Worm (Caenorhabditis elegans): ENCODE results near the gene frpr-3.

frpr-3 gene

DNA sequence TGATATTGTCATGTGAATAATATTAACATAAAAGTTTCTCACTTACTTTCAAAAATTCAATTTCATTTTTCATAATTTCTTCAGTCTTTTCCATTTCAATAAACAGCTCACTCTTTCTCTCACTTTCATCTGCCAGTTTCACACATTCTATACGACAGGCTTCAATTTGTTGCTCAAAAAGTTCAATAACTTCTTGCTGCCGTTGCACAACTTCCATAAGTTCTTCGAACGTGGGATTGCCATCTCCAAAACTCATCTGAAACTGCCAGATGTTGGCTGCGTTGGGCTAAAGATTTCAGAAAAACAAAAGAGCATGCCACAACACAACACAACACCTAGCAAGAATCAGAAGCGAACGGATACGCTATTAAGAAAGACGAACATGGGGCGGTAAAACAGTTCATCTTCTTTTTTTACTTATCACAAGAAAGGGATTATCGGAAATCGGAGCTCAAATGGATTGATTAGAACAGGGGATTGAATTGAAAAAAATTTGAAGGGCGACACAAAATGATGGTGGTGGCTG, 37.8 kb upstream of the frpr-3 start (continued):
- TF ChIP-seq daf-16 (GFP tag; optimal IDR thresholded peaks at IDR 0.05) (no peak), daf-16 (tag; optimal IDR thresholded peaks at IDR 0.05) (no peak), tra-1 (GFP tag; IDR thresholded peaks at IDR 0.05) (no peak), nhr-10 (tag; optimal IDR thresholded peaks at IDR 0.05) (no peak), T20F7.1 (GFP tag; optimal IDR thresholded peaks at IDR 0.05) (no peak), ZK546.5 (tag; optimal IDR thresholded peaks at IDR 0.05) (no peak), ZK337.2 (GFP tag; IDR thresholded peaks at IDR 0.05) (no peak), zip-11 (GFP tag; IDR thresholded peaks at IDR 0.05) (0 out of 2 replicates have a peak, but pooled peaks have one; percentile 9), spr-3 (GFP tag; optimal IDR thresholded peaks at IDR 0.05) (no peak), duxl-1 (tag; optimal IDR thresholded peaks at IDR 0.05; ENCODE audit: poor library complexity) (no peak), Y105C5A.15 (GFP tag; IDR thresholded peaks at IDR 0.05) (no peak), nhr-111 (GFP tag; optimal IDR thresholded peaks at IDR 0.05) (no peak), dmd-8 (GFP tag; IDR thresholded peaks at IDR 0.05) (no peak), lin-38 (GFP tag; IDR thresholded peaks at IDR 0.05) (no peak)

DNA sequence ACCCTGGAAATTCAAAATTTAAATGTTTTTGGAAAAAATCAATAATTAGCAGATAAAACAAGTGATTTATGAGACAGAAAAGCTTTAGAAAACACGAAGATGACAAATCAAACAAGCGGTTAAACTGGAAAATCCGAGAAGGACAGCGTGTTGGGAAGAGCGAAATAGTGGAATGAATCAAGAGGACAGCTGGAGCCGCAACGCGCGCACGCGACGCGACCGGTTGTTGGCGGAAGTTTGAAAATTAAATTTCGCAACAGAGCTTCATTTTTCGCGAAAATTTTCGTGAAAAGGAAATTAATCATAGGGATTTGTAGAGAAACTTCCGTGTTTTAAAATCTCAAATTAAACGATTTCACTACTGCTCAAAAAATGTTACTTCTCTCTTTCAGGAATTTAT, 36.2 kb upstream of the frpr-3 start, which contains the start of gene clic-1:
Gene clic-1 (minus strand): TSS at position 3 of the 400 bp plus-strand sequence.
- TF ChIP-seq madf-5 (GFP tag; IDR thresholded peaks at IDR 0.05) (no peak), nhr-25 (tag; optimal IDR thresholded peaks at IDR 0.05; ENCODE audit: borderline replicate concordance, insufficient read depth) (no peak), hif-1 (tag; optimal IDR thresholded peaks at IDR 0.05) (peak in 1 of 2 experiments; percentile 30), spr-3 (GFP tag; optimal IDR thresholded peaks at IDR 0.05) (no peak), nhr-76 (tag; optimal IDR thresholded peaks at IDR 0.05) (no peak), mep-1 (tag; optimal IDR thresholded peaks at IDR 0.05) (peak; percentile 33), mes-2 (tag; optimal IDR thresholded peaks at IDR 0.05; ENCODE audit: poor library complexity, severe bottlenecking) (peak; percentile 56), zag-1 (tag; optimal IDR thresholded peaks at IDR 0.05) (no peak), lsy-2 (tag; optimal IDR thresholded peaks at IDR 0.05) (peak in 1 of 2 experiments; percentile 70), vab-7 (GFP tag; IDR thresholded peaks at IDR 0.05) (no peak), dmd-6 (GFP tag; IDR thresholded peaks at IDR 0.05) (no peak; the same call in 1 of the 2 replicates), zip-2 (tag; optimal IDR thresholded peaks at IDR 0.05) (no peak), duxl-1 (tag; optimal IDR thresholded peaks at IDR 0.05; ENCODE audit: poor library complexity) (no peak), dpl-1 (GFP tag; optimal IDR thresholded peaks at IDR 0.05) (peak; percentile 92), daf-16 (GFP tag; optimal IDR thresholded peaks at IDR 0.05) (no peak), daf-16 (tag; optimal IDR thresholded peaks at IDR 0.05) (peak; percentile 31), mdl-1 (tag; optimal IDR thresholded peaks at IDR 0.05) (peak in 1 of 2 experiments; percentile 37), F26F4.8 (GFP tag; conservative IDR thresholded peaks at IDR 0.05) (no peak), Y5F2A.4 (GFP tag; optimal IDR thresholded peaks at IDR 0.05) (no peak), F37D6.2 (tag; optimal IDR thresholded peaks at IDR 0.05) (no peak), dmd-8 (GFP tag; IDR thresholded peaks at IDR 0.05) (no peak), gei-8 (GFP tag; optimal IDR thresholded peaks at IDR 0.05) (no peak), ceh-44 (GFP tag; IDR thresholded peaks at IDR 0.05) (no peak), hlh-30 (tag; optimal IDR thresholded peaks at IDR 0.05; ENCODE audit: insufficient read depth) (peak; percentile 74), Y75B8A.6 (GFP tag; IDR thresholded peaks at IDR 0.05) (no peak), daf-19 (GFP tag; conservative IDR thresholded peaks at IDR 0.05) (no peak), zip-11 (GFP tag; IDR thresholded peaks at IDR 0.05) (no peak), ztf-7 (tag; optimal IDR thresholded peaks at IDR 0.05) (no peak), ceh-20 (GFP tag; IDR thresholded peaks at IDR 0.05) (no peak), ama-1 (optimal IDR thresholded peaks at IDR 0.05) (peak; percentile 36), jun-1 (tag; optimal IDR thresholded peaks at IDR 0.05) (no peak), pha-4 (GFP tag; IDR thresholded peaks at IDR 0.05) (no peak), pha-4 (tag; optimal IDR thresholded peaks at IDR 0.05) (no peak), hlh-11 (tag; optimal IDR thresholded peaks at IDR 0.05) (peak; percentile 89), nhr-28 (tag; optimal IDR thresholded peaks at IDR 0.05) (peak; percentile 65), php-3 (GFP tag; IDR thresholded peaks at IDR 0.05) (0 out of 2 replicates have a peak, but pooled peaks have one; percentile 8), rbr-2 (tag; optimal IDR thresholded peaks at IDR 0.05) (peak; percentile 52), aly-2 (tag; optimal IDR thresholded peaks at IDR 0.05) (no peak), dve-1 (tag; optimal IDR thresholded peaks at IDR 0.05; ENCODE audit: insufficient read depth) (peak; percentile 29), lin-29 (GFP tag; IDR thresholded peaks at IDR 0.05) (no peak)

Data from whole organism, L4 larva.